Worm (Caenorhabditis elegans): Measurements from ENCODE around the gene vps-15.

- peak; percentile 45 for TF ChIP-seq ceh-82 (tag; optimal IDR thresholded peaks at IDR 0.05)
- peak; percentile 79 for TF ChIP-seq snpc-4 (tag; optimal IDR thresholded peaks at IDR 0.05)
Observed at ce11 chrII:11874674-11875198, 40.9 kb downstream of the vps-15 start, which contains the start of the genes npp-3 and top-2.

Data from whole organism, L2 larva.